Fruit fly (Drosophila melanogaster) whole organism, embryonic: ENCODE results near the gene wls.

Experiments
- Antp ChIP-seq: fragments of 200-800 bp; sonication (Bioruptor generic); optimal IDR thresholded peaks from 3 replicates; lab custom pipeline; 2016; ENCODE audit warnings: missing biosample characterization, missing genetic modification characterization
- B-H2 ChIP-seq: fragments of 200-800 bp; sonication (Bioruptor generic); optimal IDR thresholded peaks from 2 replicates; lab custom pipeline; 2018; ENCODE audit warnings: missing biosample characterization, mild to moderate bottlenecking, missing genetic modification characterization
- Bgb ChIP-seq: fragments of 200-800 bp; sonication (Bioruptor generic); IDR thresholded peaks from 2 replicates; pipeline ENCODE4 v1.3.6; 2022; ENCODE audit warnings: missing biosample characterization, missing genetic modification characterization; ENCODE audit not compliant: partially characterized antibody
- Blimp-1 ChIP-seq: fragments of 200-800 bp; sonication (Bioruptor generic); optimal IDR thresholded peaks from 3 replicates; lab custom pipeline; 2018; ENCODE audit warnings: missing biosample characterization, missing genetic modification characterization, mild to moderate bottlenecking, moderate library complexity, missing genetic modification reagents
- Bteb2 ChIP-seq: fragments of 200-800 bp; sonication (Bioruptor generic); optimal IDR thresholded peaks from 2 replicates; lab custom pipeline; 2016; ENCODE audit warnings: missing biosample characterization, missing genetic modification characterization
- CG10209 ChIP-seq: fragments of 200-800 bp; sonication (Bioruptor generic); optimal IDR thresholded peaks from 3 replicates; lab custom pipeline; 2017; ENCODE audit warnings: missing biosample characterization, mild to moderate bottlenecking, missing genetic modification characterization, missing genetic modification reagents
- CG14050 ChIP-seq: fragments of 200-800 bp; sonication (Bioruptor generic); IDR thresholded peaks from 3 replicates; pipeline ENCODE4 v1.3.6; 2022; ENCODE audit warnings: missing biosample characterization, missing genetic modification characterization
- CG1529 ChIP-seq: fragments of 200-800 bp; sonication (Bioruptor generic); optimal IDR thresholded peaks from 3 replicates; lab custom pipeline; 2018; ENCODE audit warnings: missing biosample characterization, missing genetic modification characterization
- CG17186 ChIP-seq: fragments of 200-800 bp; sonication (Bioruptor generic); optimal IDR thresholded peaks from 3 replicates; lab custom pipeline; 2017; ENCODE audit warnings: missing biosample characterization, missing genetic modification reagents, missing genetic modification characterization
- CG17359 ChIP-seq: fragments of 200-800 bp; sonication (Bioruptor generic); optimal IDR thresholded peaks from 3 replicates; lab custom pipeline; 2018; ENCODE audit warnings: missing biosample characterization, mild to moderate bottlenecking, missing genetic modification characterization, moderate library complexity
- CG1792 ChIP-seq: fragments of 200-800 bp; sonication (Bioruptor generic); optimal IDR thresholded peaks from 2 replicates; lab custom pipeline; 2016; ENCODE audit warnings: missing biosample characterization, missing genetic modification characterization
- CG18011 ChIP-seq: fragments of 200-800 bp; sonication (Bioruptor generic); optimal IDR thresholded peaks from 2 replicates; lab custom pipeline; 2017; ENCODE audit warnings: missing biosample characterization, missing genetic modification characterization, mild to moderate bottlenecking, moderate library complexity, missing genotype
- CG2199 ChIP-seq: fragments of 200-800 bp; sonication (Bioruptor generic); IDR thresholded peaks from 3 replicates; pipeline ENCODE4 v1.3.6; 2022; ENCODE audit warnings: missing biosample characterization, missing genetic modification characterization
- CG30020 ChIP-seq: fragments of 200-800 bp; optimal IDR thresholded peaks from 2 replicates; lab custom pipeline; 2019; ENCODE audit warnings: missing biosample characterization, mild to moderate bottlenecking, missing genetic modification characterization, moderate library complexity
- CG3065 ChIP-seq: fragments of 200-800 bp; sonication (Bioruptor generic); optimal IDR thresholded peaks from 2 replicates; lab custom pipeline; 2016; ENCODE audit warnings: missing biosample characterization, missing genetic modification characterization
- CG31224 ChIP-seq: fragments of 200-800 bp; sonication (Bioruptor generic); IDR thresholded peaks from 2 replicates; pipeline ENCODE4 v1.3.6; 2022; ENCODE audit warnings: missing biosample characterization, missing genetic modification characterization
- CG32772 ChIP-seq: fragments of 200-800 bp; sonication (Bioruptor generic); IDR thresholded peaks from 2 replicates; pipeline ENCODE4 v1.3.6; 2022; ENCODE audit warnings: missing biosample characterization, missing genetic modification characterization
- CG33213 ChIP-seq: fragments of 200-800 bp; sonication (Bioruptor generic); optimal IDR thresholded peaks from 3 replicates; lab custom pipeline; 2016; ENCODE audit warnings: missing biosample characterization, missing genetic modification characterization
- CG34376 ChIP-seq: fragments of 200-800 bp; sonication (Bioruptor generic); optimal IDR thresholded peaks from 2 replicates; lab custom pipeline; 2018; ENCODE audit warnings: missing biosample characterization, mild to moderate bottlenecking, missing genetic modification characterization
- CG3726 ChIP-seq: fragments of 200-800 bp; sonication (Bioruptor generic); IDR thresholded peaks from 3 replicates; pipeline ENCODE4, ENCODE4 v1.3.6; 2022; ENCODE audit warnings: missing biosample characterization, missing genetic modification characterization
- CG6254 ChIP-seq: fragments of 200-800 bp; sonication (Bioruptor generic); optimal IDR thresholded peaks from 3 replicates; lab custom pipeline; 2017; ENCODE audit warnings: mild to moderate bottlenecking, missing biosample characterization, missing genetic modification reagents, missing genetic modification characterization
- CG6272 ChIP-seq: fragments of 200-800 bp; sonication (Bioruptor generic); IDR thresholded peaks from 2 replicates; pipeline ENCODE4 v1.3.6; 2022; ENCODE audit warnings: missing biosample characterization, missing genetic modification characterization
- CG7928 ChIP-seq: fragments of 200-800 bp; sonication (Bioruptor generic); optimal IDR thresholded peaks from 2 replicates; lab custom pipeline; 2017; ENCODE audit warnings: missing biosample characterization, mild to moderate bottlenecking, missing genetic modification characterization
- CG7963 ChIP-seq: fragments of 200-800 bp; sonication (Bioruptor generic); IDR thresholded peaks from 3 replicates; pipeline ENCODE4 v1.3.6; 2022; ENCODE audit warnings: missing biosample characterization, missing genetic modification characterization; ENCODE audit not compliant: partially characterized antibody
- Dfd ChIP-seq, 2 experiments: fragments of >200 bp; optimal IDR thresholded peaks; 2 replicates each; lab custom pipeline; 2017; ENCODE audit warnings: missing biosample characterization in 2 of 2, missing genetic modification characterization in 2 of 2
- Dll ChIP-seq: fragments of 200-800 bp; sonication (Bioruptor generic); IDR thresholded peaks from 4 replicates; pipeline ENCODE4 v1.3.6; 2022; ENCODE audit warnings: missing biosample characterization, missing genetic modification characterization; ENCODE audit not compliant: partially characterized antibody
- H2.0 ChIP-seq: fragments of 200-800 bp; sonication (Bioruptor generic); IDR thresholded peaks from 2 replicates; pipeline ENCODE4 v1.3.6; 2022; ENCODE audit warnings: missing biosample characterization, missing genetic modification characterization
- HmgD ChIP-seq: fragments of 200-800 bp; sonication (Bioruptor generic); optimal IDR thresholded peaks from 3 replicates; lab custom pipeline; 2016; ENCODE audit warnings: missing biosample characterization, missing genetic modification characterization
- Hr39 ChIP-seq: fragments of >200 bp; optimal IDR thresholded peaks from 2 replicates; lab custom pipeline; 2017
- Lpt ChIP-seq: fragments of >200 bp; optimal IDR thresholded peaks from 2 replicates; lab custom pipeline; 2018; ENCODE audit warnings: missing biosample characterization, missing genetic modification characterization
- MBD-R2 ChIP-seq: fragments of 200-800 bp; sonication (Bioruptor generic); IDR thresholded peaks from 2 replicates; pipeline ENCODE4 v1.3.6; 2022; ENCODE audit warnings: missing biosample characterization, missing genetic modification characterization
- NFAT ChIP-seq: fragments of 200-800 bp; sonication (Bioruptor generic); IDR thresholded peaks from 2 replicates; pipeline ENCODE4 v1.3.6; 2022; ENCODE audit warnings: missing biosample characterization, missing genetic modification characterization
- Rfx ChIP-seq: fragments of 200-800 bp; sonication (Bioruptor generic); IDR thresholded peaks from 2 replicates; pipeline ENCODE4 v1.3.6; 2022; ENCODE audit warnings: missing biosample characterization, missing genetic modification characterization
- Six4 ChIP-seq: fragments of 200-800 bp; sonication (Bioruptor generic); optimal IDR thresholded peaks from 2 replicates; lab custom pipeline; 2016; ENCODE audit warnings: missing biosample characterization, missing genetic modification characterization
- Tbp ChIP-seq: fragments of >200 bp; optimal IDR thresholded peaks from 2 replicates; lab custom pipeline; 2018; ENCODE audit warnings: missing biosample characterization, missing genetic modification characterization
- ase ChIP-seq: fragments of 200-800 bp; sonication (Bioruptor generic); IDR thresholded peaks from 3 replicates; pipeline ENCODE4 v1.3.6; 2022; ENCODE audit warnings: missing biosample characterization, missing genetic modification characterization
- bsh ChIP-seq, 2 experiments: fragments of 200-800 bp; sonication (Bioruptor generic); optimal IDR thresholded peaks; 2 replicates each; lab custom pipeline; 2017 to 2018; ENCODE audit warnings: mild to moderate bottlenecking in 2 of 2, missing biosample characterization in 2 of 2, missing genetic modification characterization in 2 of 2, moderate library complexity in 1 of 2
- btn ChIP-seq: fragments of 200-800 bp; sonication (Bioruptor generic); optimal IDR thresholded peaks from 2 replicates; lab custom pipeline; 2016; ENCODE audit warnings: missing biosample characterization, missing genetic modification characterization
- dan ChIP-seq: fragments of 200-800 bp; sonication (Bioruptor generic); IDR thresholded peaks from 2 replicates; pipeline ENCODE4 v1.3.6; 2022; ENCODE audit warnings: missing biosample characterization, missing genetic modification characterization
- disco-r ChIP-seq: fragments of 200-800 bp; sonication (Bioruptor generic); optimal IDR thresholded peaks from 2 replicates; lab custom pipeline; 2016; ENCODE audit warnings: missing biosample characterization, missing genetic modification characterization
- gcm ChIP-seq: fragments of 200-800 bp; sonication (Bioruptor generic); optimal IDR thresholded peaks from 2 replicates; lab custom pipeline; 2019; ENCODE audit warnings: missing biosample characterization, mild to moderate bottlenecking, missing genetic modification characterization, moderate library complexity
- hb ChIP-seq: fragments of 200-800 bp; sonication (Bioruptor generic); IDR thresholded peaks from 3 replicates; pipeline ENCODE4 v1.3.6; 2022; ENCODE audit warnings: missing biosample characterization, missing genetic modification characterization; ENCODE audit not compliant: partially characterized antibody
- lola ChIP-seq, 3 experiments: fragments of >200 bp in 2 of 3; fragments of 200-800 bp in 1 of 3; sonication (Bioruptor generic) in 1 of 3; optimal IDR thresholded peaks; 2 replicates each; lab custom pipeline; 2017 to 2019; ENCODE audit warnings: missing biosample characterization in 3 of 3, missing genetic modification characterization in 3 of 3, mild to moderate bottlenecking in 1 of 3, moderate library complexity in 1 of 3
- oc ChIP-seq: fragments of 200-800 bp; sonication (Bioruptor generic); optimal IDR thresholded peaks from 2 replicates; lab custom pipeline; 2018; ENCODE audit warnings: missing biosample characterization, mild to moderate bottlenecking, missing genetic modification characterization, moderate library complexity
- otp ChIP-seq: fragments of 200-800 bp; sonication (Bioruptor generic); IDR thresholded peaks from 3 replicates; pipeline ENCODE4, ENCODE4 v1.3.6; 2022; ENCODE audit warnings: missing biosample characterization, missing genetic modification characterization
- psq ChIP-seq: fragments of 200-800 bp; sonication (Bioruptor generic); optimal IDR thresholded peaks from 2 replicates; lab custom pipeline; 2017; ENCODE audit warnings: missing biosample characterization, missing genetic modification characterization
- rib ChIP-seq: fragments of 200-800 bp; sonication (Bioruptor generic); IDR thresholded peaks from 2 replicates; pipeline ENCODE4 v1.3.6; 2022; ENCODE audit warnings: missing biosample characterization, missing genetic modification characterization
- tgo ChIP-seq: fragments of 200-800 bp; sonication (Bioruptor generic); IDR thresholded peaks from 3 replicates; pipeline ENCODE4 v1.3.6; 2022; ENCODE audit warnings: missing biosample characterization, missing genetic modification characterization
- toy ChIP-seq: fragments of 200-800 bp; sonication (Bioruptor generic); IDR thresholded peaks from 2 replicates; pipeline ENCODE4 v1.3.6; 2022; ENCODE audit warnings: missing biosample characterization, missing genetic modification characterization
- zf30C ChIP-seq: fragments of 200-800 bp; sonication (Bioruptor generic); optimal IDR thresholded peaks from 3 replicates; lab custom pipeline; 2018; ENCODE audit warnings: missing biosample characterization, mild to moderate bottlenecking, missing genetic modification characterization

The wls gene

dm6 chr3L:11197291-11198021, 28.0 kb upstream of the wls start, which contains the start of gene GlcAT-P (continued):
- TF ChIP-seq zf30C (GFP tag; lab: Kevin White, UChicago) = peak; percentile 92
- no peak for TF ChIP-seq CG3726 (GFP tag; lab: Robert Waterston, UW)
- no peak for TF ChIP-seq Dll (GFP tag; lab: Robert Waterston, UW)
- TF ChIP-seq oc = no peak
- no peak for TF ChIP-seq Lpt (GFP tag; lab: Kevin White, UChicago)
- peak; percentile 46 for TF ChIP-seq B-H2 (GFP tag; lab: Kevin White, UChicago)
- no peak for TF ChIP-seq CG7928
- peak; percentile 78 for TF ChIP-seq Blimp-1 (GFP tag; lab: Kevin White, UChicago)
- TF ChIP-seq Rfx (GFP tag; lab: Robert Waterston, UW) = peak; percentile 75
- no peak for TF ChIP-seq Hr39 (lab: Kevin White, UChicago)
- no peak for TF ChIP-seq Dfd (GFP tag; optimal IDR thresholded peaks at IDR 0.05; lab: Kevin White, UChicago)
- no peak for TF ChIP-seq HmgD
- TF ChIP-seq CG1792 (GFP tag; lab: Kevin White, UChicago) = no peak
- TF ChIP-seq dan = no peak
- no peak for TF ChIP-seq Six4 (GFP tag; lab: Kevin White, UChicago)
- peak; percentile 39 for TF ChIP-seq CG30020 (tag; lab: Kevin White, UChicago)
- peak; percentile 50 for TF ChIP-seq CG17359 (tag; lab: Kevin White, UChicago)
- no peak for TF ChIP-seq CG6254 (GFP tag; lab: Kevin White, UChicago)
- TF ChIP-seq CG33213 (GFP tag; lab: Kevin White, UChicago) = no peak
- TF ChIP-seq H2.0 (GFP tag; lab: Robert Waterston, UW) = peak; percentile 55; the same call in 1 of the 2 replicates
- peak; percentile 75 for TF ChIP-seq CG10209 (GFP tag; lab: Kevin White, UChicago)
- TF ChIP-seq Bgb (GFP tag; lab: Robert Waterston, UW) = no peak
- TF ChIP-seq CG17186 = no peak
- no peak for TF ChIP-seq CG7963 (GFP tag; lab: Robert Waterston, UW)
- peak in 1 of 3 experiments; percentile 77 for TF ChIP-seq lola (GFP tag; optimal IDR thresholded peaks at IDR 0.05; lab: Kevin White, UChicago)
- TF ChIP-seq rib (GFP tag; lab: Robert Waterston, UW) = no peak
- TF ChIP-seq Tbp (GFP tag; lab: Kevin White, UChicago) = no peak
- peak; percentile 64 for TF ChIP-seq tgo (GFP tag; lab: Robert Waterston, UW)
- peak in 1 of 2 experiments; percentile 78 for TF ChIP-seq bsh (GFP tag; optimal IDR thresholded peaks at IDR 0.05; lab: Kevin White, UChicago)
- TF ChIP-seq NFAT (GFP tag; lab: Robert Waterston, UW) = no peak
- TF ChIP-seq Antp (GFP tag; lab: Kevin White, UChicago) = no peak
- TF ChIP-seq toy (GFP tag; lab: Robert Waterston, UW) = no peak
- peak; percentile 34; the same call in 1 of the 2 replicates for TF ChIP-seq CG32772
- TF ChIP-seq CG31224 (GFP tag; lab: Robert Waterston, UW) = no peak
- TF ChIP-seq otp (GFP tag; lab: Robert Waterston, UW) = no peak
- no peak for TF ChIP-seq CG34376 (GFP tag; lab: Kevin White, UChicago)
- TF ChIP-seq btn (GFP tag; lab: Kevin White, UChicago) = no peak
- peak; percentile 46; the same call in 2 of the 3 replicates for TF ChIP-seq CG14050 (GFP tag; lab: Robert Waterston, UW)
- peak; percentile 61 for TF ChIP-seq gcm (GFP tag; lab: Kevin White, UChicago)
- no peak for TF ChIP-seq psq (GFP tag; lab: Kevin White, UChicago)
- no peak for TF ChIP-seq CG3065 (GFP tag; lab: Kevin White, UChicago)
- TF ChIP-seq MBD-R2 = no peak; the same call in 1 of the 2 replicates
- no peak for TF ChIP-seq Bteb2 (GFP tag; lab: Kevin White, UChicago)
- TF ChIP-seq CG18011 (GFP tag; lab: Kevin White, UChicago) = no peak
- TF ChIP-seq ase (GFP tag; lab: Robert Waterston, UW) = no peak
- no peak for TF ChIP-seq hb (GFP tag; lab: Robert Waterston, UW)
- TF ChIP-seq CG1529 (GFP tag; lab: Kevin White, UChicago) = no peak
- TF ChIP-seq disco-r (GFP tag; lab: Kevin White, UChicago) = no peak
- TF ChIP-seq CG2199 (GFP tag; lab: Robert Waterston, UW) = peak; percentile 14; the same call in 1 of the 3 replicates
- TF ChIP-seq CG6272 (GFP tag; lab: Robert Waterston, UW) = peak; percentile 28; the same call in 1 of the 2 replicates
